Fruit fly (Drosophila melanogaster): ENCODE measurements around the gene Pih1D1.
A peak's percentile ranks its signal among the peaks of the same experiment; 100 is the strongest.

Pih1D1 gene

dm6 chr2L:12704418-12704920, 17.2 kb downstream of the Pih1D1 start, which contains the start of the genes CG5776 and spict (continued):
- TF ChIP-seq Ets96B (tag; optimal IDR thresholded peaks at IDR 0.05) (peak; percentile 68), svp (GFP tag) (peak; percentile 87), spab (GFP tag; optimal IDR thresholded peaks at IDR 0.05) (no peak), net (GFP tag; optimal IDR thresholded peaks at IDR 0.05) (no peak), topi (GFP tag; optimal IDR thresholded peaks at IDR 0.05) (peak; percentile 61), CG9139 (GFP tag; optimal IDR thresholded peaks at IDR 0.05) (no peak), CG34406 (GFP tag; optimal IDR thresholded peaks at IDR 0.05) (peak; percentile 58), CG10669 (GFP tag; optimal IDR thresholded peaks at IDR 0.05) (no peak), Sox102F (GFP tag; optimal IDR thresholded peaks at IDR 0.05) (no peak), vri (GFP tag; optimal IDR thresholded peaks at IDR 0.05) (peak; percentile 62), CG11294 (GFP tag; IDR thresholded peaks at IDR 0.05) (peak; percentile 51; the same call in 1 of the 2 replicates), Sox14 (GFP tag; optimal IDR thresholded peaks at IDR 0.05) (peak; percentile 70), CG8632 (GFP tag; optimal IDR thresholded peaks at IDR 0.05) (peak; percentile 20), esn (GFP tag; optimal IDR thresholded peaks at IDR 0.05) (peak; percentile 71), CG6854 (GFP tag; optimal IDR thresholded peaks at IDR 0.05) (peak; percentile 68), eg (GFP tag; IDR thresholded peaks at IDR 0.05) (no peak; the same call in none of the 3 replicates), cyc (GFP tag; optimal IDR thresholded peaks at IDR 0.05) (peak; percentile 14), Eip93F (GFP tag; optimal IDR thresholded peaks at IDR 0.05) (peak; percentile 39), CG31627 (GFP tag; optimal IDR thresholded peaks at IDR 0.05) (peak; percentile 47), CG6276 (GFP tag; optimal IDR thresholded peaks at IDR 0.05) (no peak), CG3919 (GFP tag; optimal IDR thresholded peaks at IDR 0.05) (peak; percentile 69), dac (GFP tag; optimal IDR thresholded peaks at IDR 0.05) (peak; percentile 66), CG16779 (tag; optimal IDR thresholded peaks at IDR 0.05) (no peak), CG10631 (GFP tag; optimal IDR thresholded peaks at IDR 0.05) (peak; percentile 79), salr (GFP tag; optimal IDR thresholded peaks at IDR 0.05) (peak in 1 of 2 experiments; percentile 53), CG32006 (GFP tag; optimal IDR thresholded peaks at IDR 0.05) (peak; percentile 84), dsx (GFP tag; optimal IDR thresholded peaks at IDR 0.05; ENCODE audit: poor library complexity, severe bottlenecking) (peak; percentile 64), CG7368 (GFP tag; optimal IDR thresholded peaks at IDR 0.05) (no peak), CG11902 (GFP tag; optimal IDR thresholded peaks at IDR 0.05) (peak; percentile 73), Hr38 (GFP tag; optimal IDR thresholded peaks at IDR 0.05) (no peak), Blimp-1 (GFP tag; optimal IDR thresholded peaks at IDR 0.05) (peak; percentile 55), achi (GFP tag; optimal IDR thresholded peaks at IDR 0.05) (peak; percentile 64), Eip78C (GFP tag) (peak; percentile 75), CG8319 (GFP tag; optimal IDR thresholded peaks at IDR 0.05) (no peak), lz (GFP tag; optimal IDR thresholded peaks at IDR 0.05) (peak; percentile 69), CG6163 (GFP tag; IDR thresholded peaks at IDR 0.05) (peak; percentile 80), ss (GFP tag; optimal IDR thresholded peaks at IDR 0.05) (peak; percentile 42 to 66)

DNA sequence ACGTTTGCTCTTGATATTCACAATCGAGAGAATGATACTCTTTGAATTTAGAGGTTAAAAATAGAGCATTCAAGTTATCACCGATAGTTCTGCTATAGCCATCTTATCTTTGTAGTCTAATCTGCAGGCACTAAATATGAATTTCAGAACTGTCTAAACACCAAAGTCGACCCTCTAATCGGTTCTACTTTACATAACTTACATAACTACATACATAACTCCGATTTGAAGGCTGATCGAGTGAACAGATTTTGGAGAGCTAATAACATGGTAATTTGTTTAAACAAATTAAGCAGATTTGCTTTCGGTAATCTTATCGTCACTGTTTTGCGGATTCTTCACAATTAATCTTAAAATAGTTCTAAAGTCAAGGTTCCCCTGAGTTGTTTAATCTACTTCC, 20.1 kb downstream of the Pih1D1 start:
- no peak for TF ChIP-seq pdm3 (GFP tag; optimal IDR thresholded peaks at IDR 0.05)
- TF ChIP-seq lz (GFP tag; optimal IDR thresholded peaks at IDR 0.05), result no peak
- no peak for TF ChIP-seq CG6792 (GFP tag; optimal IDR thresholded peaks at IDR 0.05)
- TF ChIP-seq Met (GFP tag; optimal IDR thresholded peaks at IDR 0.05), result no peak
- TF ChIP-seq Sox102F (GFP tag; optimal IDR thresholded peaks at IDR 0.05), result no peak
- no peak for TF ChIP-seq Hr39 (GFP tag; optimal IDR thresholded peaks at IDR 0.05)
- no peak for TF ChIP-seq vri (GFP tag; optimal IDR thresholded peaks at IDR 0.05)
- TF ChIP-seq eg (GFP tag; IDR thresholded peaks at IDR 0.05), result no peak
- TF ChIP-seq cyc (GFP tag; optimal IDR thresholded peaks at IDR 0.05), result no peak
- TF ChIP-seq Lpt (GFP tag; optimal IDR thresholded peaks at IDR 0.05), result no peak
- TF ChIP-seq CG6276 (GFP tag; optimal IDR thresholded peaks at IDR 0.05), result no peak
- TF ChIP-seq CG15336 (GFP tag; IDR thresholded peaks at IDR 0.05), result no peak
- TF ChIP-seq CG6163 (GFP tag; IDR thresholded peaks at IDR 0.05), result no peak
- TF ChIP-seq CG7368 (GFP tag; optimal IDR thresholded peaks at IDR 0.05), result no peak

Measured in whole organism, prepupa.